Worm (Caenorhabditis elegans): ENCODE data around the gene cyp-33C3.

cyp-33C3 gene

ce11 chrV:2242630-2243029 lies at the start of gene cyp-33C3:
Gene cyp-33C3, plus strand, starts transcription at chrV:2242778.
- TF ChIP-seq sma-3 (GFP tag; optimal IDR thresholded peaks at IDR 0.05) (no peak), elt-1 (tag; optimal IDR thresholded peaks at IDR 0.05) (no peak), lin-13 (GFP tag; optimal IDR thresholded peaks at IDR 0.05) (no peak), peb-1 (tag; optimal IDR thresholded peaks at IDR 0.05) (no peak), nhr-10 (tag; optimal IDR thresholded peaks at IDR 0.05) (no peak), egl-27 (tag; optimal IDR thresholded peaks at IDR 0.05) (no peak), blmp-1 (tag; optimal IDR thresholded peaks at IDR 0.05; ENCODE audit: insufficient read depth) (no peak), nhr-23 (tag; optimal IDR thresholded peaks at IDR 0.05) (no peak), unc-39 (tag; optimal IDR thresholded peaks at IDR 0.05) (no peak), Y55F3AM.14 (GFP tag; optimal IDR thresholded peaks at IDR 0.05) (no peak), sma-9 (GFP tag; optimal IDR thresholded peaks at IDR 0.05) (no peak), sma-9 (tag; optimal IDR thresholded peaks at IDR 0.05) (no peak), nhr-77 (tag; optimal IDR thresholded peaks at IDR 0.05) (no peak)

DNA sequence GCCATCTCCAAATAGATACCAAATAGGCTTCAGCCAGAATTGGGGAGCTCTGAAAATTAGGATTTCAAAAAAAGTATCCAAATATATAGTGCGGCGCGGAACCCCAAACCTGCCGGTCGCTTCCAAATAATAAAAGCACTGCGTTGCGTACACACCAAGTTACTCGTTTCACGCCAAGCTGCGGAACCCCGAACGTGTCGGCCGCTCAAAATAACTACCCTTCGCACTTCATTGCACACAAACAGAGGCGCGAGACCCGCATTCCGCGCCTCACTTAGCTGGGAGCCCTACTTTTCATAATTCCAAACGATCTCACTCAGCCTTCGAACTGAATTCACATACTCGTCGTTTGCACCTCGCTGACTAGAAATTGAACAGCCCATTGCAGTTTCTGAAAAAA lies 43.0 kb upstream of the cyp-33C3 start:
- TF ChIP-seq elt-1 (tag; optimal IDR thresholded peaks at IDR 0.05) (no peak), blmp-1 (tag; optimal IDR thresholded peaks at IDR 0.05; ENCODE audit: insufficient read depth) (no peak), gmeb-1 (tag; optimal IDR thresholded peaks at IDR 0.05) (no peak), nhr-12 (tag; optimal IDR thresholded peaks at IDR 0.05) (no peak), ceh-16 (tag; optimal IDR thresholded peaks at IDR 0.05) (no peak), fos-1 (tag; optimal IDR thresholded peaks at IDR 0.05) (no peak), nhr-237 (tag; optimal IDR thresholded peaks at IDR 0.05) (no peak), mdl-1 (tag; optimal IDR thresholded peaks at IDR 0.05) (no peak), ceh-82 (tag; optimal IDR thresholded peaks at IDR 0.05) (no peak), lin-39 (tag; optimal IDR thresholded peaks at IDR 0.05) (no peak), F13H6.1 (tag; optimal IDR thresholded peaks at IDR 0.05) (no peak), unc-62 (GFP tag; optimal IDR thresholded peaks at IDR 0.05) (no peak), nhr-129 (tag; optimal IDR thresholded peaks at IDR 0.05) (no peak), sem-4 (tag; optimal IDR thresholded peaks at IDR 0.05) (no peak), alr-1 (tag; optimal IDR thresholded peaks at IDR 0.05) (no peak), ZK546.5 (tag; optimal IDR thresholded peaks at IDR 0.05) (no peak), zag-1 (tag; optimal IDR thresholded peaks at IDR 0.05) (no peak), mab-5 (tag; optimal IDR thresholded peaks at IDR 0.05) (no peak), sma-3 (GFP tag; optimal IDR thresholded peaks at IDR 0.05) (no peak), R02D3.7 (tag; optimal IDR thresholded peaks at IDR 0.05) (no peak)

ce11 chrV:2200402-2200801 lies 42.2 kb upstream of the cyp-33C3 start:
- no peak for TF ChIP-seq unc-39 (tag; optimal IDR thresholded peaks at IDR 0.05)
- TF ChIP-seq lin-39 (tag; optimal IDR thresholded peaks at IDR 0.05), result no peak
- TF ChIP-seq ama-1 (optimal IDR thresholded peaks at IDR 0.05), result no peak
- no peak for TF ChIP-seq peb-1 (tag; optimal IDR thresholded peaks at IDR 0.05)
- no peak for TF ChIP-seq nhr-77 (tag; optimal IDR thresholded peaks at IDR 0.05)
- no peak for TF ChIP-seq ztf-4 (tag; optimal IDR thresholded peaks at IDR 0.05)
- TF ChIP-seq nhr-25 (tag; optimal IDR thresholded peaks at IDR 0.05), result no peak
- TF ChIP-seq ZK546.5 (tag; optimal IDR thresholded peaks at IDR 0.05), result no peak
- no peak for TF ChIP-seq lin-13 (GFP tag; optimal IDR thresholded peaks at IDR 0.05)
- TF ChIP-seq nhr-21 (tag; optimal IDR thresholded peaks at IDR 0.05), result no peak
- no peak for TF ChIP-seq sem-4 (tag; optimal IDR thresholded peaks at IDR 0.05)
- no peak for TF ChIP-seq sma-9 (GFP tag; optimal IDR thresholded peaks at IDR 0.05)
- TF ChIP-seq sma-9 (tag; optimal IDR thresholded peaks at IDR 0.05), result no peak
- no peak for TF ChIP-seq nhr-237 (tag; optimal IDR thresholded peaks at IDR 0.05)
- TF ChIP-seq aly-2 (tag; optimal IDR thresholded peaks at IDR 0.05), result no peak

DNA sequence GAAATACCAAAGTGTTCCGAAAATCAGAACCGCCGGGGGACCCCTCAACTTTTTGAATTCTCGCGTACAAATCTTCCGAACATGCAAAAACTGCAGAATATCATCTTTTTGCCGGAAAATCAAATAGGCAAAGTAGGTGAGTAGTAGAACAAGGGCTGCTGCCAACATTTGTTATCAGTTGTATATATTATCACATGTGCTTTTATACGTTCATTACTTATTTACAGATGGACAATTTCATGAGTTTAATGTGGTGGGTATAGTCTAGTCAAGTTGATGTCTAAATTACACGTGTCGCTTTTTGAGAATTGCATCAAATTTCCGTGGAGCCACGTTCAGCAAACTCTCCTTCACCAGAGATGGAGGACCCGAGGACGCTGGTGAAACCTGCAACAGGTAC lies 41.3 kb upstream of the cyp-33C3 start, which contains the start of gene cyp-32B1:
Gene cyp-32B1, minus strand, starts transcription at position 176 of the 400 bp plus-strand sequence.
- TF ChIP-seq lin-39 (tag; optimal IDR thresholded peaks at IDR 0.05) (no peak), fos-1 (tag; optimal IDR thresholded peaks at IDR 0.05) (peak; percentile 5)

DNA sequence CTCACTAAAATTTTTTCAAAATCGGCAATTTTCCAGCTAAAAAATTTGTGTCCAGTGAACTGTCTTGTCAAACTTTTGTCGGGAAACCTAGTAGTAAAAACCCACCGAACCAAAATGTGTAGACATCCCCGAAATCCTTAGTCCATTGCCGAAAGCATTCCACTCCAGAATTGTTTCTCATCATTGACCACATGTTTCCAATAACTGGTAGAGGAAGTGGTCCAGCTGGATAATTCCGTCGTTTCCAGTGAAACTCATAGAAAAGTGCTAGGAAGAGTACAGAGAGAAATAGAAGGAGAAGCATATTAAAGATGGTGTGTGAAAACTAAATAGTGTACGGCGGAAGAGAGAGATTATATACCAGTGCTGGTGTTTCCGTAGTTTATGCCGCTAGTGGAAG lies 38.5 kb upstream of the cyp-33C3 start, which contains the start of gene cyp-33C12:
Gene cyp-33C12, minus strand, starts transcription at position 321 of the 400 bp plus-strand sequence.
- TF ChIP-seq nhr-21 (tag; optimal IDR thresholded peaks at IDR 0.05) (no peak), unc-39 (tag; optimal IDR thresholded peaks at IDR 0.05) (no peak), nhr-12 (tag; optimal IDR thresholded peaks at IDR 0.05) (no peak), nhr-23 (tag; optimal IDR thresholded peaks at IDR 0.05) (no peak)

Measured in whole organism, L2 larva.